Worm (Caenorhabditis elegans) whole organism, L1 larva: ENCODE results near the gene sms-5.

Experiments used
- C04F5.9 ChIP-seq: sonication (generic microtip); optimal IDR thresholded peaks from 2 replicates; lab custom pipeline; 2016; ENCODE audit warnings: missing genetic modification characterization, missing compliant biosample characterization
- aha-1 ChIP-seq: fragments of 150-350 bp; optimal IDR thresholded peaks from 2 replicates; lab custom pipeline; 2014; ENCODE audit warnings: missing biosample characterization, missing genetic modification characterization
- alr-1 ChIP-seq: fragments of 200-800 bp; sonication (Bioruptor generic); optimal IDR thresholded peaks from 2 replicates; lab custom pipeline; 2018; ENCODE audit warnings: borderline replicate concordance, mild to moderate bottlenecking, missing genetic modification characterization, missing compliant biosample characterization
- ama-1 ChIP-seq: fragments of 150-350 bp; optimal IDR thresholded peaks from 2 replicates; lab custom pipeline; 2014
- blmp-1 ChIP-seq: fragments of 150-350 bp; optimal IDR thresholded peaks from 2 replicates; lab custom pipeline; 2014; ENCODE audit warnings: missing biosample characterization, missing genetic modification characterization
- ceh-8 ChIP-seq: fragments of 200-800 bp; sonication (Bioruptor generic); optimal IDR thresholded peaks from 2 replicates; lab custom pipeline; 2018; ENCODE audit warnings: mild to moderate bottlenecking, missing genetic modification characterization, moderate library complexity, missing compliant biosample characterization
- ceh-82 ChIP-seq, 3 experiments: fragments of 150-350 bp in 1 of 3; sonication (generic microtip) in 2 of 3; optimal IDR thresholded peaks; 2 replicates each; lab custom pipeline; 2014 to 2017; ENCODE audit warnings: missing biosample characterization in 3 of 3, missing genetic modification characterization in 3 of 3
- ceh-88 ChIP-seq: fragments of 200-800 bp; sonication (Bioruptor generic); IDR thresholded peaks from 2 replicates; pipeline ENCODE4 v1.3.6; 2022; ENCODE audit warnings: missing genetic modification characterization, missing compliant biosample characterization
- ceh-90 ChIP-seq: sonication (generic microtip); optimal IDR thresholded peaks from 2 replicates; lab custom pipeline; 2016; ENCODE audit warnings: missing genetic modification characterization, missing compliant biosample characterization
- dpl-1 ChIP-seq, 3 experiments: fragments of 150-350 bp in 2 of 3; sonication (generic microtip) in 1 of 3; optimal IDR thresholded peaks; 2 replicates each; lab custom pipeline; 2014 to 2017; ENCODE audit warnings: missing biosample characterization in 3 of 3, missing genetic modification characterization in 3 of 3, missing genetic modification reagents in 3 of 3
- dsc-1 ChIP-seq: sonication (generic microtip); optimal IDR thresholded peaks from 2 replicates; lab custom pipeline; 2016; ENCODE audit warnings: mild to moderate bottlenecking, missing genetic modification characterization, missing compliant biosample characterization
- efl-1 ChIP-seq, 4 experiments: fragments of 150-350 bp; optimal IDR thresholded peaks in 3 of 4; peaks in 1 of 4; 1 replicate in 1 of 4; 2 replicates in 3 of 4; lab custom pipeline; 2014; ENCODE audit warnings: missing biosample characterization in 2 of 4, missing genetic modification characterization in 2 of 4, missing genetic modification reagents in 2 of 4
- egl-13 ChIP-seq: sonication (generic microtip); optimal IDR thresholded peaks from 2 replicates; lab custom pipeline; 2016; ENCODE audit warnings: missing genotype, missing genetic modification reagents, missing genetic modification characterization, missing compliant biosample characterization
- elt-2 ChIP-seq: sonication (generic microtip); optimal IDR thresholded peaks from 2 replicates; lab custom pipeline; 2016; ENCODE audit warnings: missing genetic modification characterization, mild to moderate bottlenecking, inconsistent platforms, missing compliant biosample characterization, missing genetic modification reagents
- elt-3 ChIP-seq, 6 experiments: fragments of 150-350 bp in 1 of 6; sonication (generic microtip); optimal IDR thresholded peaks; 2 replicates each; lab custom pipeline; 2017 to 2018; ENCODE audit warnings: missing biosample characterization in 6 of 6, missing genetic modification characterization in 6 of 6, inconsistent platforms in 1 of 6
- fkh-10 ChIP-seq: sonication (generic microtip); optimal IDR thresholded peaks from 2 replicates; lab custom pipeline; 2017; ENCODE audit warnings: missing biosample characterization, missing genetic modification reagents, missing genetic modification characterization
- fkh-8 ChIP-seq: sonication (generic microtip); optimal IDR thresholded peaks from 2 replicates; lab custom pipeline; 2016; ENCODE audit warnings: mild to moderate bottlenecking, missing genetic modification characterization, missing compliant biosample characterization
- grh-1 ChIP-seq: fragments of 200-800 bp; sonication (Bioruptor generic); IDR thresholded peaks from 2 replicates; pipeline ENCODE4 v1.3.6; 2022; ENCODE audit warnings: missing genetic modification reagents, missing genetic modification characterization, missing compliant biosample characterization
- hpl-2 ChIP-seq: fragments of 150-350 bp; optimal IDR thresholded peaks from 2 replicates; lab custom pipeline; 2014; ENCODE audit warnings: missing biosample characterization, missing genetic modification reagents, missing genetic modification characterization
- irx-1 ChIP-seq: sonication (generic microtip); optimal IDR thresholded peaks from 2 replicates; lab custom pipeline; 2016; ENCODE audit warnings: missing genetic modification characterization, missing compliant biosample characterization
- isw-1 ChIP-seq: fragments of 200-800 bp; sonication (Bioruptor generic); IDR thresholded peaks from 2 replicates; pipeline ENCODE4 v1.3.6; 2022; ENCODE audit warnings: missing genetic modification characterization, missing compliant biosample characterization
- jun-1 ChIP-seq: fragments of 150-350 bp; optimal IDR thresholded peaks from 2 replicates; lab custom pipeline; 2014; ENCODE audit warnings: missing biosample characterization, missing genetic modification reagents, missing genetic modification characterization
- lin-13 ChIP-seq: fragments of 150-350 bp; optimal IDR thresholded peaks from 2 replicates; lab custom pipeline; 2014; ENCODE audit warnings: missing biosample characterization, missing genetic modification reagents, missing genetic modification characterization
- lin-14 ChIP-seq: fragments of 200-800 bp; sonication (Bioruptor generic); optimal IDR thresholded peaks from 2 replicates; lab custom pipeline; 2018; ENCODE audit warnings: mild to moderate bottlenecking, missing genetic modification characterization, moderate library complexity, missing compliant biosample characterization
- lin-15B ChIP-seq: fragments of 150-350 bp; sonication (generic microtip); optimal IDR thresholded peaks from 3 replicates; lab custom pipeline; 2014; ENCODE audit warnings: missing biosample characterization, missing genetic modification characterization
- lin-35 ChIP-seq, 2 experiments: fragments of 150-350 bp; optimal IDR thresholded peaks; 2 replicates each; lab custom pipeline; 2014; ENCODE audit warnings: missing biosample characterization in 2 of 2, missing genetic modification characterization in 2 of 2, missing genetic modification reagents in 2 of 2
- lsy-2 ChIP-seq, 2 experiments: fragments of 150-350 bp; optimal IDR thresholded peaks; 2 replicates each; lab custom pipeline; 2014; ENCODE audit warnings: missing biosample characterization in 2 of 2, missing genetic modification characterization in 2 of 2
- mab-9 ChIP-seq: fragments of 200-800 bp; sonication (Bioruptor generic); IDR thresholded peaks from 2 replicates; pipeline ENCODE4 v1.3.6; 2022; ENCODE audit warnings: missing genetic modification reagents, missing genetic modification characterization, missing compliant biosample characterization
- mdl-1 ChIP-seq, 2 experiments: fragments of 150-350 bp; optimal IDR thresholded peaks; 2 replicates each; lab custom pipeline; 2014 to 2017; ENCODE audit warnings: missing biosample characterization in 2 of 2, missing genetic modification characterization in 2 of 2, inconsistent platforms in 1 of 2
- mef-2 ChIP-seq: fragments of 150-350 bp; optimal IDR thresholded peaks from 2 replicates; lab custom pipeline; 2014; ENCODE audit warnings: missing biosample characterization, missing genetic modification characterization
- mep-1 ChIP-seq: fragments of 150-350 bp; optimal IDR thresholded peaks from 2 replicates; lab custom pipeline; 2014; ENCODE audit warnings: missing biosample characterization, missing genetic modification characterization
- nhr-11 ChIP-seq: fragments of 150-350 bp; optimal IDR thresholded peaks from 2 replicates; lab custom pipeline; 2014; ENCODE audit warnings: missing biosample characterization, missing genetic modification characterization
- nhr-12 ChIP-seq: sonication (generic microtip); optimal IDR thresholded peaks from 2 replicates; lab custom pipeline; 2017; ENCODE audit warnings: missing biosample characterization, missing genetic modification characterization
- nhr-47 ChIP-seq: sonication (generic microtip); optimal IDR thresholded peaks from 2 replicates; lab custom pipeline; 2016; ENCODE audit warnings: mild to moderate bottlenecking, missing genetic modification characterization, moderate library complexity, missing compliant biosample characterization
- nhr-71 ChIP-seq: sonication (generic microtip); optimal IDR thresholded peaks from 2 replicates; lab custom pipeline; 2016; ENCODE audit warnings: mild to moderate bottlenecking, missing genetic modification characterization, moderate library complexity, missing compliant biosample characterization
- nhr-85 ChIP-seq: sonication (generic microtip); peaks from one replicate; lab custom pipeline; 2016; ENCODE audit warnings: missing genetic modification characterization, inconsistent platforms, missing compliant biosample characterization
- nhr-90 ChIP-seq: sonication (generic microtip); optimal IDR thresholded peaks from 2 replicates; lab custom pipeline; 2016; ENCODE audit warnings: mild to moderate bottlenecking, missing genetic modification characterization, missing compliant biosample characterization; ENCODE audit not compliant: poor library complexity
- pax-3 ChIP-seq: fragments of 200-800 bp; sonication (Bioruptor generic); optimal IDR thresholded peaks from 2 replicates; lab custom pipeline; 2018; ENCODE audit warnings: mild to moderate bottlenecking, missing genetic modification characterization, moderate library complexity, missing compliant biosample characterization
- pqm-1 ChIP-seq: sonication (generic microtip); optimal IDR thresholded peaks from 3 replicates; lab custom pipeline; 2017; ENCODE audit warnings: missing biosample characterization, missing genetic modification characterization
- rnt-1 ChIP-seq: sonication (generic microtip); optimal IDR thresholded peaks from 2 replicates; lab custom pipeline; 2016; ENCODE audit warnings: mild to moderate bottlenecking, missing genetic modification characterization, moderate library complexity, missing compliant biosample characterization
- skn-1 ChIP-seq: fragments of 150-350 bp; optimal IDR thresholded peaks from 2 replicates; lab custom pipeline; 2014; ENCODE audit warnings: missing biosample characterization, missing genetic modification characterization
- snpc-4 ChIP-seq: fragments of 150-350 bp; optimal IDR thresholded peaks from 2 replicates; lab custom pipeline; 2014; ENCODE audit warnings: missing biosample characterization, missing genetic modification characterization
- snu-23 ChIP-seq: sonication (generic microtip); optimal IDR thresholded peaks from 2 replicates; lab custom pipeline; 2016; ENCODE audit warnings: missing genetic modification characterization, missing compliant biosample characterization
- sox-4 ChIP-seq: sonication (generic microtip); optimal IDR thresholded peaks from 2 replicates; lab custom pipeline; 2016; ENCODE audit warnings: missing genetic modification characterization, missing compliant biosample characterization
- sptf-1 ChIP-seq: fragments of 150-350 bp; optimal IDR thresholded peaks from 2 replicates; lab custom pipeline; 2014; ENCODE audit warnings: missing biosample characterization, missing genetic modification characterization
- swsn-7 ChIP-seq: sonication (generic microtip); optimal IDR thresholded peaks from 2 replicates; lab custom pipeline; 2016; ENCODE audit warnings: missing genetic modification characterization, missing compliant biosample characterization
- unc-86 ChIP-seq: sonication (generic microtip); optimal IDR thresholded peaks from 2 replicates; lab custom pipeline; 2016; ENCODE audit warnings: missing genetic modification characterization, missing compliant biosample characterization
- unc-98 ChIP-seq: fragments of 200-800 bp; sonication (Bioruptor generic); IDR thresholded peaks from 2 replicates; pipeline ENCODE4 v1.3.6; 2022; ENCODE audit warnings: missing genetic modification characterization, missing compliant biosample characterization
- zip-4 ChIP-seq: fragments of 200-800 bp; sonication (Bioruptor generic); optimal IDR thresholded peaks from 2 replicates; lab custom pipeline; 2018; ENCODE audit warnings: mild to moderate bottlenecking, missing genetic modification characterization, moderate library complexity, missing compliant biosample characterization
- ztf-4 ChIP-seq: fragments of 150-350 bp; optimal IDR thresholded peaks from 2 replicates; lab custom pipeline; 2014; ENCODE audit warnings: missing biosample characterization, missing genetic modification characterization

Gene sms-5

DNA sequence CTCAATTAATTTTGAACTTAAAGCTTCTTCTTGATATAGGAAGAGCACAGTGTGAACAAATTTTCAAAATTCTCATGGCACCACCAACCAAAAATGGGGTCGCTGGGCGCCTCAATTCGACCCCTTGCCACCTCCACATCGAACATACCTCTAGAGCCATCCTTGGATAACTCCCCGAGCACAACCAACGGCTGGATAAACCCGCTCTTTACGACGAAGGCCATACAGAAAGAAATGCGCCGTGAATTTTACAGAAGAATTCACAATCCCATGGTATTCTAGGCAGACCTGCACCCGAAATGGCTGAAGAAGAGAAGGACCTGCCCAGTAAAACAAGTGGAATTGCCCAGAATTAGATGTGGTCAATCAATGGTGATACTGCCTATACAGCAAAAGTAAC, 7.4 kb downstream of the sms-5 start:
- TF ChIP-seq nhr-71 (tag; lab: Kevin White, UChicago) (no peak), efl-1 (optimal IDR thresholded peaks at IDR 0.05; lab: Kevin White, UChicago) (no peak), efl-1 (GFP tag; optimal IDR thresholded peaks at IDR 0.05 in 1 of 2; lab: Kevin White, UChicago) (no peak), pax-3 (tag; lab: Kevin White, UChicago) (no peak), nhr-12 (tag; lab: Kevin White, UChicago) (no peak), mdl-1 (tag; optimal IDR thresholded peaks at IDR 0.05; lab: Kevin White, UChicago) (no peak), sptf-1 (tag; lab: Kevin White, UChicago) (no peak), ceh-8 (GFP tag; lab: Kevin White, UChicago) (no peak), mef-2 (tag; lab: Kevin White, UChicago) (no peak), isw-1 (GFP tag; lab: Robert Waterston, UW) (no peak), alr-1 (tag; lab: Kevin White, UChicago) (no peak), jun-1 (no peak), dpl-1 (GFP tag; optimal IDR thresholded peaks at IDR 0.05; lab: Kevin White, UChicago) (no peak), unc-98 (GFP tag; lab: Robert Waterston, UW) (no peak), dsc-1 (tag; lab: Kevin White, UChicago) (no peak), lin-15B (tag; lab: Kevin White, UChicago) (no peak), lin-14 (GFP tag; lab: Kevin White, UChicago) (no peak)

DNA sequence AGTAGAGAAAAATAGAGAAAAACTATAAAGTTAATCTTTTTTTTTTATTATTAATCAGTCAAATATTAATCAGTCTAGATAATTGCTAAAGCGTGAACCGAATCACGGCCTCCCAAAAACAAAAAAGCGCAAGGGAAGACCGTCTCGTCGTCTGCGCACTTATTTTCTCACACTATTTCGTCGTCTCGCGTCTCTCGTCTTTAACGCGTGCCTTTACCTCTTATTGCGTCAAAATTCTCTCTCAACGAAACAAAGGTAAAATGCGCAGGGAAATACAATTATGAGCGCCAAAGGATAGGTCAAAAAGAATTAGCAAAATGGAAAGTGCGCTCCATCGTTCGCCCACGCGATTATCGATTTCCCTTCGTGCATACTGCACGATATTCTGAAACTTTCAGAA, 10.8 kb downstream of the sms-5 start:
- TF ChIP-seq unc-86 (tag; lab: Kevin White, UChicago): peak; percentile 64
- peak; percentile 44 for TF ChIP-seq nhr-11
- TF ChIP-seq ceh-90 (tag; lab: Kevin White, UChicago): peak; percentile 27
- peak; percentile 53 for TF ChIP-seq irx-1 (tag; lab: Kevin White, UChicago)
- TF ChIP-seq rnt-1 (tag; lab: Kevin White, UChicago): peak; percentile 84
- TF ChIP-seq snpc-4: no peak
- peak; percentile 70 for TF ChIP-seq swsn-7 (tag; lab: Kevin White, UChicago)
- TF ChIP-seq lsy-2 (tag; optimal IDR thresholded peaks at IDR 0.05; lab: Kevin White, UChicago): peak; percentile 64 to 75
- TF ChIP-seq C04F5.9 (tag; lab: Kevin White, UChicago): peak; percentile 42
- peak; percentile 79 for TF ChIP-seq snu-23 (GFP tag; lab: Kevin White, UChicago)
- TF ChIP-seq pax-3 (tag; lab: Kevin White, UChicago): peak; percentile 54
- no peak for TF ChIP-seq ama-1 (lab: Kevin White, UChicago)
- TF ChIP-seq fkh-10 (GFP tag; lab: Kevin White, UChicago): peak; percentile 6
- peak; percentile 84 for TF ChIP-seq nhr-90 (tag; lab: Kevin White, UChicago)
- peak; percentile 57 for TF ChIP-seq elt-2 (tag; lab: Kevin White, UChicago)
- no peak for TF ChIP-seq aha-1 (tag; lab: Kevin White, UChicago)
- peak; percentile 55 to 72 (median 66) for TF ChIP-seq dpl-1 (GFP tag; optimal IDR thresholded peaks at IDR 0.05; lab: Kevin White, UChicago)
- TF ChIP-seq blmp-1 (tag; lab: Kevin White, UChicago): peak; percentile 9
- TF ChIP-seq pqm-1 (tag; lab: Kevin White, UChicago): no peak
- peak; percentile 22 for TF ChIP-seq lin-13 (GFP tag; lab: Kevin White, UChicago)
- peak; percentile 73 for TF ChIP-seq grh-1 (GFP tag; lab: Robert Waterston, UW)
- TF ChIP-seq ceh-88 (GFP tag; lab: Robert Waterston, UW): no peak
- TF ChIP-seq mdl-1 (tag; optimal IDR thresholded peaks at IDR 0.05; lab: Kevin White, UChicago): peak in 1 of 2 experiments; percentile 59
- TF ChIP-seq fkh-8 (tag; lab: Kevin White, UChicago): peak; percentile 47
- peak; percentile 40 for TF ChIP-seq zip-4 (GFP tag; lab: Kevin White, UChicago)
- peak; percentile 46 for TF ChIP-seq ceh-8 (GFP tag; lab: Kevin White, UChicago)
- peak; percentile 5 for TF ChIP-seq skn-1 (tag; lab: Kevin White, UChicago)
- peak; percentile 45 for TF ChIP-seq sox-4
- peak; percentile 44 for TF ChIP-seq egl-13 (tag; lab: Kevin White, UChicago)
- no peak for TF ChIP-seq elt-3 (tag; optimal IDR thresholded peaks at IDR 0.05; lab: Kevin White, UChicago)
- TF ChIP-seq mep-1 (tag; lab: Kevin White, UChicago): no peak
- TF ChIP-seq lin-14 (GFP tag; lab: Kevin White, UChicago): peak; percentile 64
- peak; percentile 90 for TF ChIP-seq nhr-85 (tag; lab: Kevin White, UChicago)
- peak; percentile 35 for TF ChIP-seq hpl-2 (GFP tag; lab: Kevin White, UChicago)
- TF ChIP-seq ceh-82 (tag; optimal IDR thresholded peaks at IDR 0.05; lab: Kevin White, UChicago): peak; percentile 18 to 68 (median 53)
- TF ChIP-seq ztf-4 (tag; lab: Kevin White, UChicago): peak; percentile 19
- peak; percentile 88 for TF ChIP-seq nhr-47
- TF ChIP-seq mab-9: peak; percentile 55; the same call in 1 of the 2 replicates
- TF ChIP-seq efl-1 (optimal IDR thresholded peaks at IDR 0.05; lab: Kevin White, UChicago): peak; percentile 86 to 91
- TF ChIP-seq efl-1 (GFP tag; optimal IDR thresholded peaks at IDR 0.05 in 1 of 2; lab: Kevin White, UChicago): peak; percentile 62 to 98
- peak; percentile 64 to 84 for TF ChIP-seq lin-35 (GFP tag; optimal IDR thresholded peaks at IDR 0.05; lab: Kevin White, UChicago)
